Fruit fly (Drosophila melanogaster) whole organism, embryonic: Measurements from ENCODE around the gene Spn28Dc.

Experiments
- BtbVII ChIP-seq: fragments of 200-800 bp; sonication (Bioruptor generic); optimal IDR thresholded peaks from 3 replicates; lab custom pipeline; 2017; ENCODE audit warnings: missing biosample characterization, mild to moderate bottlenecking, missing genetic modification characterization
- CG11456 ChIP-seq: fragments of 200-800 bp; sonication (Bioruptor generic); IDR thresholded peaks from 3 replicates; pipeline ENCODE4 v1.3.6; 2022; ENCODE audit warnings: missing biosample characterization, missing genetic modification characterization
- CG11560 ChIP-seq: fragments of 200-800 bp; sonication (Bioruptor generic); IDR thresholded peaks from 3 replicates; pipeline ENCODE4 v1.3.6; 2022; ENCODE audit warnings: missing biosample characterization, missing genetic modification characterization
- CG12391 ChIP-seq: fragments of 200-800 bp; sonication (Bioruptor generic); optimal IDR thresholded peaks from 3 replicates; lab custom pipeline; 2018; ENCODE audit warnings: missing biosample characterization, mild to moderate bottlenecking, missing genetic modification characterization, moderate library complexity
- CG12769 ChIP-seq: fragments of 200-800 bp; sonication (Bioruptor generic); optimal IDR thresholded peaks from 2 replicates; lab custom pipeline; 2019; ENCODE audit warnings: missing biosample characterization, mild to moderate bottlenecking, missing genetic modification characterization, moderate library complexity
- CG16815 ChIP-seq: fragments of 200-800 bp; sonication (Bioruptor generic); optimal IDR thresholded peaks from 3 replicates; lab custom pipeline; 2017; ENCODE audit warnings: missing biosample characterization, mild to moderate bottlenecking, missing genetic modification characterization
- CG17802 ChIP-seq: fragments of 200-800 bp; sonication (Bioruptor generic); optimal IDR thresholded peaks from 2 replicates; lab custom pipeline; 2018; ENCODE audit warnings: missing biosample characterization, mild to moderate bottlenecking, missing genetic modification characterization, moderate library complexity
- CG3065 ChIP-seq: fragments of 200-800 bp; sonication (Bioruptor generic); optimal IDR thresholded peaks from 2 replicates; lab custom pipeline; 2016; ENCODE audit warnings: missing biosample characterization, missing genetic modification characterization
- CG33557 ChIP-seq: fragments of 200-800 bp; sonication (Bioruptor generic); optimal IDR thresholded peaks from 2 replicates; lab custom pipeline; 2019; ENCODE audit warnings: missing biosample characterization, mild to moderate bottlenecking, missing genetic modification characterization, moderate library complexity
- CG3847 ChIP-seq: fragments of 200-800 bp; sonication (Bioruptor generic); IDR thresholded peaks from 2 replicates; pipeline ENCODE4 v1.3.6; 2022; ENCODE audit warnings: missing biosample characterization, missing genetic modification characterization
- CG4282 ChIP-seq: fragments of 200-800 bp; sonication (Bioruptor generic); optimal IDR thresholded peaks from 2 replicates; lab custom pipeline; 2016; ENCODE audit warnings: missing biosample characterization, missing genetic modification characterization
- CG4328 ChIP-seq: fragments of 200-800 bp; sonication (Bioruptor generic); optimal IDR thresholded peaks from 3 replicates; lab custom pipeline; 2017; ENCODE audit warnings: missing biosample characterization, missing genetic modification reagents, missing genetic modification characterization
- CG7745 ChIP-seq: fragments of 200-800 bp; sonication (Bioruptor generic); optimal IDR thresholded peaks from 2 replicates; lab custom pipeline; 2018; ENCODE audit warnings: missing biosample characterization, mild to moderate bottlenecking, missing genetic modification characterization, moderate library complexity
- CG8089 ChIP-seq: fragments of 200-800 bp; sonication (Bioruptor generic); optimal IDR thresholded peaks from 3 replicates; lab custom pipeline; 2016; ENCODE audit warnings: missing biosample characterization, missing genetic modification characterization
- CG8359 ChIP-seq: fragments of 200-800 bp; sonication (Bioruptor generic); optimal IDR thresholded peaks from 2 replicates; lab custom pipeline; 2017; ENCODE audit warnings: missing biosample characterization, mild to moderate bottlenecking, missing genetic modification characterization, borderline replicate concordance
- CHES-1-like ChIP-seq: fragments of 200-800 bp; sonication (Bioruptor generic); optimal IDR thresholded peaks from 2 replicates; lab custom pipeline; 2016; ENCODE audit warnings: missing biosample characterization, missing genetic modification characterization
- D ChIP-seq, 2 experiments: fragments of 200-800 bp in 1 of 2; fragments of >200 bp in 1 of 2; sonication (Bioruptor generic) in 1 of 2; optimal IDR thresholded peaks; 2 replicates in 1 of 2; 3 replicates in 1 of 2; lab custom pipeline; 2017; ENCODE audit warnings: mild to moderate bottlenecking in 1 of 2, missing biosample characterization in 1 of 2, missing genetic modification characterization in 1 of 2, missing genetic modification reagents in 1 of 2
- Dip2 ChIP-seq: fragments of 200-800 bp; sonication (Bioruptor generic); IDR thresholded peaks from 2 replicates; pipeline ENCODE4 v1.3.6; 2022; ENCODE audit warnings: missing biosample characterization, missing genetic modification characterization
- Ets65A ChIP-seq: fragments of 200-800 bp; sonication (Bioruptor generic); peaks from one replicate; lab custom pipeline; 2016; ENCODE audit warnings: missing biosample characterization, missing genetic modification characterization
- HLHmδ ChIP-seq: fragments of 200-800 bp; sonication (Bioruptor generic); optimal IDR thresholded peaks from 2 replicates; lab custom pipeline; 2018; ENCODE audit warnings: missing biosample characterization, mild to moderate bottlenecking, missing genetic modification characterization, moderate library complexity
- Hmr ChIP-seq: fragments of 200-800 bp; sonication (Bioruptor generic); optimal IDR thresholded peaks from 3 replicates; lab custom pipeline; 2017; ENCODE audit warnings: mild to moderate bottlenecking, missing biosample characterization, missing genetic modification reagents, missing genetic modification characterization
- Hr51 ChIP-seq, 2 experiments: fragments of 200-800 bp; sonication (Bioruptor generic); optimal IDR thresholded peaks; 2 replicates in 1 of 2; 3 replicates in 1 of 2; lab custom pipeline; 2016 to 2018; ENCODE audit warnings: missing biosample characterization in 2 of 2, missing genetic modification characterization in 2 of 2, mild to moderate bottlenecking in 1 of 2, moderate library complexity in 1 of 2
- Myb ChIP-seq: fragments of 200-800 bp; sonication (Bioruptor generic); optimal IDR thresholded peaks from 2 replicates; lab custom pipeline; 2016; ENCODE audit warnings: missing biosample characterization, missing genetic modification characterization
- Oli ChIP-seq: fragments of 200-800 bp; sonication (Bioruptor generic); optimal IDR thresholded peaks from 2 replicates; lab custom pipeline; 2018; ENCODE audit warnings: missing biosample characterization, mild to moderate bottlenecking, missing genetic modification characterization, moderate library complexity
- Scr ChIP-seq: fragments of 200-800 bp; sonication (Bioruptor generic); IDR thresholded peaks from 2 replicates; pipeline ENCODE4 v1.3.6; 2022; ENCODE audit warnings: missing biosample characterization, missing genetic modification characterization; ENCODE audit not compliant: partially characterized antibody
- Stat92E ChIP-seq, 3 experiments: fragments of >200 bp in 2 of 3; fragments of 200-800 bp in 1 of 3; sonication (Bioruptor generic) in 1 of 3; optimal IDR thresholded peaks; 2 replicates each; lab custom pipeline; 2017 to 2019; ENCODE audit warnings: missing biosample characterization in 3 of 3, missing genetic modification characterization in 3 of 3, mild to moderate bottlenecking in 1 of 3, moderate library complexity in 1 of 3
- abd-A ChIP-seq: fragments of 200-800 bp; sonication (Bioruptor generic); optimal IDR thresholded peaks from 3 replicates; lab custom pipeline; 2019; ENCODE audit warnings: missing biosample characterization, mild to moderate bottlenecking, missing genetic modification characterization, moderate library complexity
- br ChIP-seq: fragments of >200 bp; optimal IDR thresholded peaks from 2 replicates; lab custom pipeline; 2017
- chinmo ChIP-seq: fragments of 200-800 bp; sonication (Bioruptor generic); IDR thresholded peaks from 4 replicates; pipeline ENCODE4 v1.3.6; 2022; ENCODE audit warnings: missing biosample characterization, missing genetic modification characterization; ENCODE audit not compliant: partially characterized antibody
- dm ChIP-seq: fragments of 200-800 bp; sonication (Bioruptor generic); optimal IDR thresholded peaks from 3 replicates; lab custom pipeline; 2016; ENCODE audit warnings: missing biosample characterization, missing genetic modification characterization
- dmrt99B ChIP-seq: fragments of 200-800 bp; sonication (Bioruptor generic); optimal IDR thresholded peaks from 2 replicates; lab custom pipeline; 2018; ENCODE audit warnings: missing biosample characterization, mild to moderate bottlenecking, missing genetic modification characterization, moderate library complexity
- ems ChIP-seq: fragments of 200-800 bp; sonication (Bioruptor generic); optimal IDR thresholded peaks from 3 replicates; lab custom pipeline; 2016; ENCODE audit warnings: missing biosample characterization, missing genetic modification characterization
- eve ChIP-seq, 2 experiments: fragments of >200 bp; optimal IDR thresholded peaks; 2 replicates each; lab custom pipeline; 2017; ENCODE audit warnings: missing biosample characterization in 2 of 2, missing genetic modification characterization in 2 of 2
- eyg ChIP-seq: fragments of 200-800 bp; sonication (Bioruptor generic); optimal IDR thresholded peaks from 3 replicates; lab custom pipeline; 2016; ENCODE audit warnings: missing biosample characterization, missing genetic modification characterization
- her ChIP-seq: fragments of 200-800 bp; sonication (Bioruptor generic); optimal IDR thresholded peaks from 2 replicates; lab custom pipeline; 2016; ENCODE audit warnings: missing biosample characterization, missing genetic modification characterization
- hkb ChIP-seq, 2 experiments: fragments of 200-800 bp in 1 of 2; fragments of >200 bp in 1 of 2; sonication (Bioruptor generic) in 1 of 2; IDR thresholded peaks in 1 of 2; optimal IDR thresholded peaks in 1 of 2; 2 replicates each; pipeline versions ENCODE4 v1.3.6 to Lab custom; 2017 to 2022; ENCODE audit warnings: missing biosample characterization in 1 of 2, missing genetic modification characterization in 1 of 2
- luna ChIP-seq: fragments of 200-800 bp; sonication (Bioruptor generic); optimal IDR thresholded peaks from 2 replicates; lab custom pipeline; 2016; ENCODE audit warnings: missing biosample characterization, missing genetic modification characterization
- nerfin-2 ChIP-seq: fragments of 200-800 bp; sonication (Bioruptor generic); IDR thresholded peaks from 2 replicates; pipeline ENCODE4 v1.3.6; 2022; ENCODE audit warnings: missing biosample characterization, missing genetic modification characterization; ENCODE audit not compliant: partially characterized antibody
- nmo ChIP-seq: fragments of 200-800 bp; sonication (Bioruptor generic); optimal IDR thresholded peaks from 2 replicates; lab custom pipeline; 2018; ENCODE audit warnings: missing biosample characterization, mild to moderate bottlenecking, missing genetic modification characterization, moderate library complexity
- nom ChIP-seq: fragments of 200-800 bp; sonication (Bioruptor generic); optimal IDR thresholded peaks from 2 replicates; lab custom pipeline; 2017; ENCODE audit warnings: missing biosample characterization, missing genetic modification characterization, mild to moderate bottlenecking, moderate library complexity, missing genetic modification reagents
- pfk ChIP-seq: fragments of 200-800 bp; sonication (Bioruptor generic); optimal IDR thresholded peaks from 2 replicates; lab custom pipeline; 2018; ENCODE audit warnings: missing biosample characterization, mild to moderate bottlenecking, missing genetic modification characterization, moderate library complexity
- pzg ChIP-seq: fragments of 200-800 bp; sonication (Bioruptor generic); optimal IDR thresholded peaks from 3 replicates; lab custom pipeline; 2018; ENCODE audit warnings: missing biosample characterization, mild to moderate bottlenecking, missing genetic modification characterization, moderate library complexity
- seq ChIP-seq: fragments of 200-800 bp; sonication (Bioruptor generic); IDR thresholded peaks from 2 replicates; pipeline ENCODE4 v1.3.6; 2022; ENCODE audit warnings: missing biosample characterization, missing genetic modification characterization
- tna ChIP-seq: fragments of 200-800 bp; sonication (Bioruptor generic); IDR thresholded peaks from 2 replicates; pipeline ENCODE4 v1.3.6; 2022; ENCODE audit warnings: missing biosample characterization, missing genetic modification characterization; ENCODE audit not compliant: partially characterized antibody
- usp ChIP-seq: fragments of >200 bp; optimal IDR thresholded peaks from 2 replicates; lab custom pipeline; 2017; ENCODE audit warnings: missing biosample characterization, missing genetic modification characterization
- wdn ChIP-seq: fragments of 200-800 bp; sonication (Bioruptor generic); IDR thresholded peaks from 2 replicates; pipeline ENCODE4 v1.3.6; 2022; ENCODE audit warnings: missing biosample characterization, missing genetic modification characterization

Spn28Dc gene

DNA sequence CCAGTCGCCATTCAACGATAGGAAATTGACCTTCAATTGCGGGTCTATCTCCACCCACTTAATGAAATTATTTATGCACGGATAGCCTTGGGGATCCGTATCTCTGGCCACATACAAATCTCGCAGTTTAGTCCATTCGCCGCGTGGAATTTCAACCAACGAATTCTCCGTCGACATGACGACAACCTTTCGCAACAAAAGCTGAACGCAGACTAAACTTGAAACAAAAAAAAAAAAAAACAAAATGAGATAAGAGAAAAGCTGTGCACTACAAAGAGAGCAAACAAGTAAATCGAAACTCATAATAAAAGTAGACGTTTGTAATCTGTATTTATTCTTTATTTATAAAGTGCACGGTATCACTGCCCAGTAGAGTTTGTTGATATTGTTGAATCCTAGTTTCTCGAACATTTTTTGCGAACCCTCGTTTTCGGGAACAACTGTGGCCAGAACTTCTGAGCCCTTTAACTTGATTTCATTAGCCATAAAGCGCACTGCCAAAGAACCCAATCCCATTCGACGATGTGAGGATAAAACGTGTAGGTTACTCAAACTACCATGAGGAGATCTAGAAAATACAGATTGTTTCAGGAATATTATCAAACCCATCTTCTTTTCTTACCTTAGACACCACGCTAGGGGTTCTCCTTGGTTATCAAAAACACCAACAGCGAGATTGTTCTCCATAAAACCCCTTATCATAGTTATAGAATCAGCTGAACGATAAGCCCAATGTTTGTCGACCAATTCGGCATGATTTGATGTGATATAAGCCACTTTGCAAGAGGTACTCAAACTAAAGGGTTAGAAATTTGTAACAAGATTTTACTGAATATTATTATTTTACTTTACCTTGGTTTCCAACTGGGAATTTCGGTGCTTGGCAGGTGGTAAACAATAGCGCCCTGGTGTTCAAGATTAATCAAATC, 2.5 kb upstream of the Spn28Dc start, which contains the start of gene CG12560 (continued):
- no peak for TF ChIP-seq CG16815 (GFP tag; lab: Kevin White, UChicago)
- TF ChIP-seq CG11456, result peak; percentile 47; the same call in 1 of the 3 replicates
- TF ChIP-seq CG33557 (GFP tag; lab: Kevin White, UChicago), result no peak
- TF ChIP-seq Ets65A (GFP tag; lab: Kevin White, UChicago), result no peak
- peak; percentile 43 for TF ChIP-seq her
- TF ChIP-seq Dip2 (GFP tag; lab: Robert Waterston, UW), result no peak
- no peak for TF ChIP-seq abd-A
- TF ChIP-seq eyg (GFP tag; lab: Kevin White, UChicago), result no peak
- peak in 1 of 2 experiments; percentile 22 for TF ChIP-seq Hr51 (GFP tag; optimal IDR thresholded peaks at IDR 0.05; lab: Kevin White, UChicago)
- no peak for TF ChIP-seq CG4282 (GFP tag; lab: Kevin White, UChicago)
- no peak for TF ChIP-seq luna (GFP tag; lab: Kevin White, UChicago)
- no peak for TF ChIP-seq ems (GFP tag; lab: Kevin White, UChicago)
- TF ChIP-seq pfk (GFP tag; lab: Kevin White, UChicago), result no peak
- TF ChIP-seq nerfin-2 (GFP tag; lab: Robert Waterston, UW), result no peak
- TF ChIP-seq usp, result no peak
- TF ChIP-seq pzg (GFP tag; lab: Kevin White, UChicago), result no peak
- TF ChIP-seq Oli (tag; lab: Kevin White, UChicago), result no peak
- TF ChIP-seq CG3847 (GFP tag; lab: Robert Waterston, UW), result no peak
- no peak for TF ChIP-seq Stat92E (GFP tag; optimal IDR thresholded peaks at IDR 0.05; lab: Kevin White, UChicago)
- TF ChIP-seq HLHmδ, result no peak
- TF ChIP-seq tna (GFP tag; lab: Robert Waterston, UW), result peak; percentile 40; the same call in 1 of the 2 replicates
- no peak for TF ChIP-seq eve (GFP tag; optimal IDR thresholded peaks at IDR 0.05; lab: Kevin White, UChicago)
- TF ChIP-seq CG3065 (GFP tag; lab: Kevin White, UChicago), result no peak
- no peak for TF ChIP-seq CG8359 (GFP tag; lab: Kevin White, UChicago)
- TF ChIP-seq nmo (GFP tag; lab: Kevin White, UChicago), result no peak
- TF ChIP-seq br (lab: Kevin White, UChicago), result no peak
- peak; percentile 27 for TF ChIP-seq dm (GFP tag; lab: Kevin White, UChicago)
- TF ChIP-seq CG7745, result no peak
- no peak for TF ChIP-seq CG11560 (tag; lab: Robert Waterston, UW)
- no peak for TF ChIP-seq BtbVII (GFP tag; lab: Kevin White, UChicago)
- no peak for TF ChIP-seq CHES-1-like (GFP tag; lab: Kevin White, UChicago)
- TF ChIP-seq wdn, result no peak
- TF ChIP-seq nom (GFP tag; lab: Kevin White, UChicago), result peak; percentile 58
- TF ChIP-seq CG12391 (tag; lab: Kevin White, UChicago), result no peak
- TF ChIP-seq Hmr (GFP tag; lab: Kevin White, UChicago), result peak; percentile 9
- TF ChIP-seq hkb (optimal IDR thresholded peaks at IDR 0.05; lab: Kevin White, UChicago), result no peak
- 0 out of 2 replicates have a peak, but pooled peaks have one; percentile 32 for TF ChIP-seq hkb (GFP tag; IDR thresholded peaks at IDR 0.05; lab: Robert Waterston, UW)
- no peak for TF ChIP-seq CG8089
- no peak for TF ChIP-seq CG12769 (tag; lab: Kevin White, UChicago)
- no peak for TF ChIP-seq Myb (GFP tag; lab: Kevin White, UChicago)
- TF ChIP-seq Scr (GFP tag; lab: Robert Waterston, UW), result 0 out of 2 replicates have a peak, but pooled peaks have one; percentile 21
- no peak for TF ChIP-seq CG17802 (tag; lab: Kevin White, UChicago)
- TF ChIP-seq D (optimal IDR thresholded peaks at IDR 0.05; lab: Kevin White, UChicago), result no peak
- TF ChIP-seq D (GFP tag; optimal IDR thresholded peaks at IDR 0.05; lab: Kevin White, UChicago), result no peak
- TF ChIP-seq dmrt99B, result peak; percentile 33
- TF ChIP-seq CG4328 (GFP tag; lab: Kevin White, UChicago), result no peak
- TF ChIP-seq chinmo, result peak; percentile 73; the same call in 2 of the 4 replicates
- TF ChIP-seq seq (GFP tag; lab: Robert Waterston, UW), result 0 out of 2 replicates have a peak, but pooled peaks have one; percentile 7
